Worm (Caenorhabditis elegans) whole organism, L2 larva: ENCODE measurements around the gene C32D5.14.

Experiments
- alr-1 ChIP-seq: fragments of 150-350 bp; optimal IDR thresholded peaks from 2 replicates; lab custom pipeline; 2014; ENCODE audit warnings: missing biosample characterization, missing genetic modification characterization
- ceh-16 ChIP-seq: fragments of 150-350 bp; optimal IDR thresholded peaks from 2 replicates; lab custom pipeline; 2014; ENCODE audit warnings: missing biosample characterization, missing genetic modification characterization
- lin-39 ChIP-seq: fragments of 150-350 bp; optimal IDR thresholded peaks from 2 replicates; lab custom pipeline; 2014; ENCODE audit warnings: missing biosample characterization, missing genetic modification reagents, missing genetic modification characterization
- ztf-11 ChIP-seq: sonication (generic microtip); optimal IDR thresholded peaks from 2 replicates; lab custom pipeline; 2017; ENCODE audit warnings: missing biosample characterization, missing genetic modification characterization
- ztf-4 ChIP-seq: fragments of 150-350 bp; optimal IDR thresholded peaks from 2 replicates; lab custom pipeline; 2014; ENCODE audit warnings: missing biosample characterization, missing genetic modification characterization

DNA sequence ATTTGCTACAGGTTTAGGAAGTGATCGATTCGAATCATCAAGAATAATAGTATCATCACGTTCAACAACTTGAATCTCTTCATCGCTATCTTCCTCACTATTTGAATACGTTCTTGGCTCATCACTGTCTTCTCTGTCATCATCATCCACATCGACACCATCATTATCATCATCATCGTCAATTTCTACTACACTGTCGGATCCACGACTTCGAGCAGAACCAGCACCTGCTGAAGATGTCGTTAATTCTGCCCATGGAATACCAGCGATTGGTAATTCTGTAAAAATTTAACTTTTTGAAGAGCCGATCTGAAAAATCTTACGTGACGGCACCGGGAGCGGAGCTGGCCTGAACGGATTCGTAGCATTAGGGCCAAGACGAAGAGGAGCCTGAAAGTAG is 14.7 kb downstream of the C32D5.14 start:
- no peak for TF ChIP-seq alr-1
- TF ChIP-seq ceh-16 (tag; lab: Kevin White, UChicago) = no peak
- no peak for TF ChIP-seq lin-39 (tag; lab: Kevin White, UChicago)
- TF ChIP-seq ztf-4 (tag; lab: Kevin White, UChicago) = no peak
- no peak for TF ChIP-seq ztf-11
